Worm (Caenorhabditis elegans) whole organism, L3 larva: ENCODE data around the gene C25E10.12.
A peak's percentile ranks its signal among the peaks of the same experiment; 100 is the strongest.

Source experiments
- R02D3.7 ChIP-seq: fragments of 150-350 bp; optimal IDR thresholded peaks from 2 replicates; lab custom pipeline; 2014; ENCODE audit warnings: missing biosample characterization, missing genetic modification characterization
- ZK546.5 ChIP-seq: sonication (generic microtip); optimal IDR thresholded peaks from 2 replicates; lab custom pipeline; 2017; ENCODE audit warnings: missing biosample characterization, missing genetic modification characterization
- aly-2 ChIP-seq: fragments of 150-350 bp; optimal IDR thresholded peaks from 2 replicates; lab custom pipeline; 2014; ENCODE audit warnings: missing biosample characterization, missing genetic modification characterization
- ama-1 ChIP-seq: fragments of 150-350 bp; optimal IDR thresholded peaks from 2 replicates; lab custom pipeline; 2018
- ceh-16 ChIP-seq: sonication (generic microtip); optimal IDR thresholded peaks from 2 replicates; lab custom pipeline; 2017; ENCODE audit warnings: missing biosample characterization, missing genetic modification characterization
- ceh-28 ChIP-seq: fragments of 150-350 bp; optimal IDR thresholded peaks from 2 replicates; lab custom pipeline; 2014; ENCODE audit warnings: missing biosample characterization, missing genetic modification reagents, missing genetic modification characterization
- ceh-82 ChIP-seq: fragments of 150-350 bp; optimal IDR thresholded peaks from 2 replicates; lab custom pipeline; 2014; ENCODE audit warnings: missing biosample characterization, missing genetic modification characterization
- ceh-9 ChIP-seq: sonication (generic microtip); optimal IDR thresholded peaks from 2 replicates; lab custom pipeline; 2018; ENCODE audit warnings: missing biosample characterization, missing genetic modification characterization
- daf-12 ChIP-seq: fragments of 150-350 bp; optimal IDR thresholded peaks from 2 replicates; lab custom pipeline; 2014; ENCODE audit warnings: missing biosample characterization, missing genetic modification reagents, missing genetic modification characterization
- egl-27 ChIP-seq: sonication (generic microtip); optimal IDR thresholded peaks from 4 replicates; lab custom pipeline; 2017; ENCODE audit warnings: missing biosample characterization, missing genetic modification reagents, missing genetic modification characterization
- egl-5 ChIP-seq: fragments of 150-350 bp; optimal IDR thresholded peaks from 2 replicates; lab custom pipeline; 2017; ENCODE audit warnings: missing biosample characterization, missing genetic modification reagents, missing genetic modification characterization, inconsistent platforms
- elt-1 ChIP-seq: fragments of 150-350 bp; optimal IDR thresholded peaks from 2 replicates; lab custom pipeline; 2014; ENCODE audit warnings: missing biosample characterization, missing genetic modification characterization
- elt-2 ChIP-seq: sonication (generic microtip); optimal IDR thresholded peaks from 2 replicates; lab custom pipeline; 2016; ENCODE audit warnings: missing genetic modification reagents, mild to moderate bottlenecking, missing genetic modification characterization, missing compliant biosample characterization
- elt-3 ChIP-seq, 3 experiments: fragments of 150-350 bp in 1 of 3; sonication (generic microtip) in 2 of 3; optimal IDR thresholded peaks; 2 replicates in 2 of 3; 4 replicates in 1 of 3; lab custom pipeline; 2014 to 2017; ENCODE audit warnings: missing biosample characterization in 3 of 3, missing genetic modification characterization in 3 of 3
- eor-1 ChIP-seq, 2 experiments: fragments of 150-350 bp; optimal IDR thresholded peaks; 2 replicates each; lab custom pipeline; 2014 to 2018; ENCODE audit warnings: missing biosample characterization in 2 of 2, missing genetic modification characterization in 2 of 2
- fkh-10 ChIP-seq: sonication (generic microtip); optimal IDR thresholded peaks from 2 replicates; lab custom pipeline; 2017; ENCODE audit warnings: missing biosample characterization, missing genetic modification reagents, missing genetic modification characterization
- fkh-2 ChIP-seq: fragments of 150-350 bp; optimal IDR thresholded peaks from 2 replicates; lab custom pipeline; 2014; ENCODE audit warnings: missing biosample characterization, missing genetic modification reagents, missing genetic modification characterization
- fos-1 ChIP-seq: fragments of 150-350 bp; optimal IDR thresholded peaks from 2 replicates; lab custom pipeline; 2014; ENCODE audit warnings: missing biosample characterization, missing genetic modification characterization
- hmg-11 ChIP-seq: sonication (generic microtip); optimal IDR thresholded peaks from 2 replicates; lab custom pipeline; 2016; ENCODE audit warnings: missing genetic modification characterization, missing compliant biosample characterization
- jun-1 ChIP-seq: fragments of 150-350 bp; optimal IDR thresholded peaks from 2 replicates; lab custom pipeline; 2014; ENCODE audit warnings: missing biosample characterization, missing genetic modification reagents, missing genetic modification characterization
- lin-15B ChIP-seq: fragments of 150-350 bp; optimal IDR thresholded peaks from 2 replicates; lab custom pipeline; 2014; ENCODE audit warnings: missing biosample characterization, missing genetic modification characterization
- lin-39 ChIP-seq: fragments of 150-350 bp; optimal IDR thresholded peaks from 2 replicates; lab custom pipeline; 2018; ENCODE audit warnings: missing biosample characterization, missing genetic modification reagents, missing genetic modification characterization
- lsy-12 ChIP-seq: sonication (generic microtip); optimal IDR thresholded peaks from 2 replicates; lab custom pipeline; 2016; ENCODE audit warnings: mild to moderate bottlenecking, missing genetic modification characterization, missing compliant biosample characterization
- mdl-1 ChIP-seq: fragments of 150-350 bp; optimal IDR thresholded peaks from 2 replicates; lab custom pipeline; 2014; ENCODE audit warnings: missing biosample characterization, missing genetic modification characterization
- mml-1 ChIP-seq: fragments of 150-350 bp; sonication (generic microtip); optimal IDR thresholded peaks from 3 replicates; lab custom pipeline; 2014; ENCODE audit warnings: missing biosample characterization, missing genetic modification characterization
- nfya-1 ChIP-seq: sonication (generic microtip); optimal IDR thresholded peaks from 2 replicates; lab custom pipeline; 2017; ENCODE audit warnings: missing genetic modification characterization, mild to moderate bottlenecking, missing compliant biosample characterization, antibody characterized with exemption, moderate library complexity; ENCODE audit not compliant: insufficient read depth
- nhr-11 ChIP-seq: fragments of 150-350 bp; optimal IDR thresholded peaks from 2 replicates; lab custom pipeline; 2014; ENCODE audit warnings: missing biosample characterization, missing genetic modification characterization
- nhr-12 ChIP-seq: fragments of 150-350 bp; optimal IDR thresholded peaks from 2 replicates; lab custom pipeline; 2014; ENCODE audit warnings: missing biosample characterization, missing genetic modification characterization
- nhr-23 ChIP-seq: fragments of 150-350 bp; optimal IDR thresholded peaks from 2 replicates; lab custom pipeline; 2014; ENCODE audit warnings: missing biosample characterization, missing genetic modification reagents, missing genetic modification characterization
- nhr-237 ChIP-seq: fragments of 150-350 bp; optimal IDR thresholded peaks from 2 replicates; lab custom pipeline; 2014; ENCODE audit warnings: missing biosample characterization, missing genetic modification characterization
- nhr-25 ChIP-seq: sonication (generic microtip); optimal IDR thresholded peaks from 2 replicates; lab custom pipeline; 2017; ENCODE audit warnings: missing biosample characterization, missing genetic modification characterization
- nhr-28 ChIP-seq: fragments of 150-350 bp; optimal IDR thresholded peaks from 2 replicates; lab custom pipeline; 2014; ENCODE audit warnings: missing biosample characterization, missing genetic modification characterization
- nhr-43 ChIP-seq: sonication (generic microtip); optimal IDR thresholded peaks from 2 replicates; lab custom pipeline; 2016; ENCODE audit warnings: mild to moderate bottlenecking, missing genetic modification characterization, missing compliant biosample characterization; ENCODE audit not compliant: poor library complexity, severe bottlenecking
- nhr-67 ChIP-seq: fragments of 150-350 bp; optimal IDR thresholded peaks from 2 replicates; lab custom pipeline; 2014; ENCODE audit warnings: missing biosample characterization, missing genetic modification characterization
- nhr-76 ChIP-seq: fragments of 150-350 bp; sonication (generic microtip); optimal IDR thresholded peaks from 5 replicates; lab custom pipeline; 2014; ENCODE audit warnings: missing biosample characterization, missing genetic modification characterization
- nhr-77 ChIP-seq: fragments of 150-350 bp; optimal IDR thresholded peaks from 2 replicates; lab custom pipeline; 2014; ENCODE audit warnings: missing biosample characterization, missing genetic modification characterization
- pha-4 ChIP-seq: fragments of 150-350 bp; optimal IDR thresholded peaks from 2 replicates; lab custom pipeline; 2014; ENCODE audit warnings: missing biosample characterization, missing genetic modification reagents, missing genetic modification characterization
- pqm-1 ChIP-seq: fragments of 150-350 bp; optimal IDR thresholded peaks from 2 replicates; lab custom pipeline; 2017; ENCODE audit warnings: missing biosample characterization, missing genetic modification characterization, inconsistent platforms
- sea-2 ChIP-seq: fragments of 150-350 bp; sonication (generic microtip); optimal IDR thresholded peaks from 4 replicates; lab custom pipeline; 2014; ENCODE audit warnings: missing biosample characterization, missing genetic modification reagents, missing genetic modification characterization
- skn-1 ChIP-seq: fragments of 150-350 bp; optimal IDR thresholded peaks from 2 replicates; lab custom pipeline; 2014; ENCODE audit warnings: missing biosample characterization, missing genetic modification characterization
- snpc-4 ChIP-seq: fragments of 150-350 bp; optimal IDR thresholded peaks from 2 replicates; lab custom pipeline; 2014; ENCODE audit warnings: missing biosample characterization, missing genetic modification characterization
- tbx-2 ChIP-seq: sonication (generic microtip); optimal IDR thresholded peaks from 2 replicates; lab custom pipeline; 2016; ENCODE audit warnings: mild to moderate bottlenecking, missing genetic modification characterization, missing compliant biosample characterization
- unc-39 ChIP-seq: sonication (generic microtip); optimal IDR thresholded peaks from 4 replicates; lab custom pipeline; 2017; ENCODE audit warnings: missing biosample characterization, missing genetic modification characterization
- unc-62 ChIP-seq: fragments of 150-350 bp; sonication (generic microtip); optimal IDR thresholded peaks from 4 replicates; lab custom pipeline; 2014; ENCODE audit warnings: missing biosample characterization, missing genetic modification reagents, missing genetic modification characterization
- zag-1 ChIP-seq: fragments of 150-350 bp; optimal IDR thresholded peaks from 2 replicates; lab custom pipeline; 2014; ENCODE audit warnings: missing biosample characterization, missing genetic modification characterization
- ztf-11 ChIP-seq: fragments of 150-350 bp; optimal IDR thresholded peaks from 2 replicates; lab custom pipeline; 2014; ENCODE audit warnings: missing biosample characterization, missing genetic modification characterization
- ztf-4 ChIP-seq: fragments of 150-350 bp; optimal IDR thresholded peaks from 2 replicates; lab custom pipeline; 2014; ENCODE audit warnings: missing biosample characterization, missing genetic modification characterization

Gene C25E10.12

ce11 chrV:9095613-9096317 is 33.5 kb upstream of the C25E10.12 start, which contains the start of gene F21C10.10 (continued):
- TF ChIP-seq fkh-10 (no peak), fkh-2 (no peak), ztf-4 (peak; percentile 65), jun-1 (tag; lab: Kevin White, UChicago) (peak; percentile 91), mml-1 (tag; lab: Kevin White, UChicago) (peak; percentile 82), nhr-11 (tag; lab: Kevin White, UChicago) (peak; percentile 33), hmg-11 (tag; lab: Kevin White, UChicago) (peak; percentile 62), nhr-237 (no peak), elt-1 (tag; lab: Kevin White, UChicago) (no peak)
- TF ChIP-seq, all 47 proteins: peak for 27

- TF ChIP-seq pha-4 (tag; lab: Kevin White, UChicago): peak; percentile 50
- TF ChIP-seq pqm-1 (tag; lab: Kevin White, UChicago): peak; percentile 61
- TF ChIP-seq fkh-10: peak; percentile 41
- no peak for TF ChIP-seq lin-15B (tag; lab: Kevin White, UChicago)
- TF ChIP-seq ceh-16 (tag; lab: Kevin White, UChicago): no peak
- TF ChIP-seq ceh-82: no peak
Observed at ce11 chrV:9094976-9095375, 32.7 kb upstream of the C25E10.12 start.

ce11 chrV:9094060-9094628 is 31.9 kb upstream of the C25E10.12 start:
- no peak for TF ChIP-seq sea-2
- TF ChIP-seq lin-15B (tag; lab: Kevin White, UChicago): no peak
- TF ChIP-seq ztf-11 (tag; lab: Kevin White, UChicago): no peak
- TF ChIP-seq skn-1: no peak
- no peak for TF ChIP-seq ceh-28 (tag; lab: Kevin White, UChicago)
- TF ChIP-seq mml-1 (tag; lab: Kevin White, UChicago): no peak
- peak; percentile 14 for TF ChIP-seq nfya-1 (tag; lab: Kevin White, UChicago)
- no peak for TF ChIP-seq unc-39
- TF ChIP-seq fos-1 (tag; lab: Kevin White, UChicago): no peak
- TF ChIP-seq nhr-25 (tag; lab: Kevin White, UChicago): no peak
- no peak for TF ChIP-seq aly-2
- TF ChIP-seq nhr-43 (tag; lab: Kevin White, UChicago): no peak
- TF ChIP-seq lsy-12 (tag; lab: Kevin White, UChicago): peak; percentile 15
- TF ChIP-seq elt-1 (tag; lab: Kevin White, UChicago): no peak
- no peak for TF ChIP-seq ZK546.5
- TF ChIP-seq hmg-11 (tag; lab: Kevin White, UChicago): no peak
- no peak for TF ChIP-seq daf-12 (tag; lab: Kevin White, UChicago)
- no peak for TF ChIP-seq tbx-2 (tag; lab: Kevin White, UChicago)
- TF ChIP-seq fkh-2: no peak
- no peak for TF ChIP-seq nhr-77
- no peak for TF ChIP-seq elt-3 (tag; optimal IDR thresholded peaks at IDR 0.05; lab: Kevin White, UChicago)
- TF ChIP-seq nhr-11 (tag; lab: Kevin White, UChicago): no peak
- TF ChIP-seq jun-1 (tag; lab: Kevin White, UChicago): peak; percentile 63
- TF ChIP-seq pha-4 (tag; lab: Kevin White, UChicago): peak; percentile 96
- peak; percentile 43 for TF ChIP-seq egl-5 (tag; lab: Kevin White, UChicago)
- TF ChIP-seq lin-39 (tag; lab: Kevin White, UChicago): peak; percentile 76
- no peak for TF ChIP-seq egl-27 (tag; lab: Kevin White, UChicago)
- no peak for TF ChIP-seq nhr-76
- TF ChIP-seq nhr-28 (tag; lab: Kevin White, UChicago): no peak
- TF ChIP-seq ceh-82: no peak
- peak; percentile 76 for TF ChIP-seq elt-2 (tag; lab: Kevin White, UChicago)
- no peak for TF ChIP-seq unc-62 (GFP tag; lab: Kevin White, UChicago)
- no peak for TF ChIP-seq eor-1 (tag; optimal IDR thresholded peaks at IDR 0.05; lab: Kevin White, UChicago)
- TF ChIP-seq ceh-16 (tag; lab: Kevin White, UChicago): no peak
- no peak for TF ChIP-seq fkh-10
- TF ChIP-seq pqm-1 (tag; lab: Kevin White, UChicago): peak; percentile 82
- TF ChIP-seq ceh-9 (tag; lab: Kevin White, UChicago): no peak
- no peak for TF ChIP-seq ztf-4
- no peak for TF ChIP-seq snpc-4
- no peak for TF ChIP-seq ama-1 (lab: Kevin White, UChicago)
- no peak for TF ChIP-seq zag-1 (tag; lab: Kevin White, UChicago)
- no peak for TF ChIP-seq nhr-23 (tag; lab: Kevin White, UChicago)
- TF ChIP-seq nhr-237: no peak
- peak; percentile 3 for TF ChIP-seq mdl-1 (tag; lab: Kevin White, UChicago)
- no peak for TF ChIP-seq R02D3.7 (tag; lab: Kevin White, UChicago)
- TF ChIP-seq nhr-67: no peak
- TF ChIP-seq nhr-12 (tag; lab: Kevin White, UChicago): no peak
